Worm (Caenorhabditis elegans): Measurements from ENCODE around the gene srh-166.
A peak's percentile ranks its signal among the peaks of the same experiment; 100 is the strongest.

Gene srh-166

DNA sequence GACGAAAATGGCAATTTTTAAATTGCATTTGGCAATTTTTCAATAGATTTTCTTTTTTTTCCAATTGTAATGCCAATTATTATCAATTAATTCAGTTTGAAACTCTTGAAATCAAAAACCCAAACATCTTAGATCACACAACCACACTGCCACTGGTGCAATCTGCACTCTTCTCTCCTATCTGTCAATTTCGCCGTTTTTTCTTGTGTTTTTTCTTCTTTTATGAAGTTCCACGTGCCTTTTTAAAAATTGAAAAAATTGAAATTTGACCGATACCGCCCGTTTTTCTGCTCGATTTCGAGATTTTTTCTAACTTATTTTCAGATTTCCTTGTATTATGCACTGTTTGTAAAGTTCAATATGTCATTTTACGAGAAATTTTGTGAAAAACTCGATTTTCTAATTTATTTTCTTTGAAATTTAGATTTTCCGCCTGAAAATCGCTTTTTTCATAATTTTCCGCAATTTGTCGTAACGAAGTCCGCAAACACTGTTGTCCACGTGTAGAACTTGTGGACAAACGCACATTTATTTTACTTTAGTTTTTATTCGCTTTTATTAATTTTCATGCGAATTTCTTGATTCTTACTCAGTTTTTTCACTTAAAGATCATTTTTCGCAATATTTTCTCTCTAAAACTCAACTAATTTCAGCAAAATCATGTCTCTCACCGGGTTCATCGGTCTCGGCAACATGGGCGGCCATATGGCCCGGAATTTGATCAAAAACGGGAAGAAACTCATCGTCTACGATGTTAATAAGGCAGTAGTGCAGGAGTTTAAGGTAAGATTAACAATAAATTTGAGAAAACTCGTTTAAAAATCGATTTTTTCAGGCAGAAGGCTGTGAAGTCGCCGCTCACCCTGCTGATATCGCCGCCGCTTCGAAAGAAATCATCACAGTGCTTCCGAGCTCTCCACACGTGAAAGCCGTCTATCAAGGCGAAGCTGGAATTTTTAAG, 32.1 kb downstream of the srh-166 start, which contains the start of gene B0250.5:
Gene B0250.5 (plus strand): TSS at position 654 of the 961 bp plus-strand sequence.
- TF ChIP-seq nhr-23 (tag; optimal IDR thresholded peaks at IDR 0.05), result no peak
- no peak for TF ChIP-seq ZK546.5 (tag; optimal IDR thresholded peaks at IDR 0.05)
- TF ChIP-seq elt-2 (tag; optimal IDR thresholded peaks at IDR 0.05), result peak; percentile 27
- TF ChIP-seq lin-39 (tag; optimal IDR thresholded peaks at IDR 0.05), result no peak
- no peak for TF ChIP-seq fkh-2 (tag; optimal IDR thresholded peaks at IDR 0.05)
- no peak for TF ChIP-seq fos-1 (tag; optimal IDR thresholded peaks at IDR 0.05)
- TF ChIP-seq elt-3 (tag; optimal IDR thresholded peaks at IDR 0.05), result no peak
- TF ChIP-seq nhr-67 (tag; optimal IDR thresholded peaks at IDR 0.05), result no peak
- TF ChIP-seq egl-27 (tag; optimal IDR thresholded peaks at IDR 0.05), result no peak
- no peak for TF ChIP-seq ama-1 (optimal IDR thresholded peaks at IDR 0.05)
- no peak for TF ChIP-seq R02D3.7 (tag; optimal IDR thresholded peaks at IDR 0.05)
- TF ChIP-seq mml-1 (tag; optimal IDR thresholded peaks at IDR 0.05), result no peak
- no peak for TF ChIP-seq lsy-12 (tag; optimal IDR thresholded peaks at IDR 0.05)
- no peak for TF ChIP-seq tbx-2 (tag; optimal IDR thresholded peaks at IDR 0.05)
- no peak for TF ChIP-seq egl-5 (tag; optimal IDR thresholded peaks at IDR 0.05)
- peak; percentile 3 for TF ChIP-seq lin-15B (tag; optimal IDR thresholded peaks at IDR 0.05)
- TF ChIP-seq nfya-1 (tag; optimal IDR thresholded peaks at IDR 0.05; ENCODE audit: insufficient read depth), result peak; percentile 42
- no peak for TF ChIP-seq nhr-12 (tag; optimal IDR thresholded peaks at IDR 0.05)
- peak; percentile 21 for TF ChIP-seq pha-4 (tag; optimal IDR thresholded peaks at IDR 0.05)
- no peak for TF ChIP-seq unc-39 (tag; optimal IDR thresholded peaks at IDR 0.05)
- no peak for TF ChIP-seq ceh-16 (tag; optimal IDR thresholded peaks at IDR 0.05)
- no peak for TF ChIP-seq aly-2 (tag; optimal IDR thresholded peaks at IDR 0.05)
- no peak for TF ChIP-seq elt-1 (tag; optimal IDR thresholded peaks at IDR 0.05)
- TF ChIP-seq nhr-25 (tag; optimal IDR thresholded peaks at IDR 0.05), result no peak
- TF ChIP-seq nhr-77 (tag; optimal IDR thresholded peaks at IDR 0.05), result no peak
- no peak for TF ChIP-seq jun-1 (tag; optimal IDR thresholded peaks at IDR 0.05)
- TF ChIP-seq hmg-11 (tag; optimal IDR thresholded peaks at IDR 0.05), result no peak
- no peak for TF ChIP-seq pqm-1 (tag; optimal IDR thresholded peaks at IDR 0.05)

DNA sequence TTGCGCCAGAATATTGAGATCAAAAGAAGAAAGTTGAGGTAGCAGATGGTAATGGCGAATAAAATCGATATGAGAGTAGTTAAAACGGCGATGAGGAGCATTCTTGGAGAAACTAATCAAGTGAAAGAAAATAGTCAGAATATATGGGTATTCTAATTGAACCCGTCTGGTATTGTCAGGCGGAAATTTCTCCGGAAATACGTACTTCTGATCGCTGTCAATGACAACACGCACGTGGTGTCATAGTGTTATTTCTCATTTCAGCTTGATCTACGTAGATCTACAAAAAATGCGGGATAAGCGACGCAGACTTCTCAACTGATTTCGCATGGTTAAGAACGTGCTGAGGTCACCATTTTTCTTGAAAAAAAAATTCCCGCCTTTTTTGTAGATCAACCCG, 33.3 kb downstream of the srh-166 start, which contains the start of gene srbc-79:
Gene srbc-79 (minus strand): TSS at position 101 of the 400 bp plus-strand sequence.
- TF ChIP-seq nhr-67 (tag; optimal IDR thresholded peaks at IDR 0.05) (no peak), ceh-82 (tag; optimal IDR thresholded peaks at IDR 0.05) (no peak), fos-1 (tag; optimal IDR thresholded peaks at IDR 0.05) (no peak), ZK546.5 (tag; optimal IDR thresholded peaks at IDR 0.05) (no peak), lsy-12 (tag; optimal IDR thresholded peaks at IDR 0.05) (no peak), elt-2 (tag; optimal IDR thresholded peaks at IDR 0.05) (no peak), nhr-77 (tag; optimal IDR thresholded peaks at IDR 0.05) (no peak), R02D3.7 (tag; optimal IDR thresholded peaks at IDR 0.05) (no peak), hmg-11 (tag; optimal IDR thresholded peaks at IDR 0.05) (no peak), nhr-237 (tag; optimal IDR thresholded peaks at IDR 0.05) (no peak), egl-27 (tag; optimal IDR thresholded peaks at IDR 0.05) (no peak), nhr-28 (tag; optimal IDR thresholded peaks at IDR 0.05) (no peak), lin-15B (tag; optimal IDR thresholded peaks at IDR 0.05) (no peak), skn-1 (tag; optimal IDR thresholded peaks at IDR 0.05) (no peak), aly-2 (tag; optimal IDR thresholded peaks at IDR 0.05) (no peak), zag-1 (tag; optimal IDR thresholded peaks at IDR 0.05) (no peak)

DNA sequence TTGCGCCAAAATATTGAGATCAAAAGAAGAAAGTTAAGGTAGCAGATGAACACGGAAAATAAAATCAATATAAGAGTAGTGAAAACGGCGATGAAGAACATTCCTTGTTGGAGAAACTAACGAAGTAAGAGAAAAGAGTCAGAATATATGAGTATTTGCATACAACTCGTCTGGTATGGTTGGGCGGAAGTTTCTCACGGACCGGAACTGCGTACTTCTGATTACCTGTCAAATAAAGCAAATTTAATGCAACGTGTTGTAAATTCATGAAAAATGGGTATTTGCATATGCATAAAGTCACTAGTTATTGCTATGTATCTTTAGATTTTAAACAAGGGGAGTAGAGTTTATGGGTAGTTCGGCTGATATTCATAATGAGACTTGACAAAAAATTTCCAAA, 36.6 kb downstream of the srh-166 start, which contains the start of gene srbc-78:
Gene srbc-78 (minus strand): TSS at position 101 of the 400 bp plus-strand sequence.
- TF ChIP-seq mdl-1 (tag; optimal IDR thresholded peaks at IDR 0.05) (no peak), elt-2 (tag; optimal IDR thresholded peaks at IDR 0.05) (no peak), eor-1 (tag; optimal IDR thresholded peaks at IDR 0.05) (no peak), ztf-11 (tag; optimal IDR thresholded peaks at IDR 0.05) (no peak), tbx-2 (tag; optimal IDR thresholded peaks at IDR 0.05) (no peak), pha-4 (tag; optimal IDR thresholded peaks at IDR 0.05) (no peak), ama-1 (optimal IDR thresholded peaks at IDR 0.05) (no peak), lsy-12 (tag; optimal IDR thresholded peaks at IDR 0.05) (no peak), ceh-82 (tag; optimal IDR thresholded peaks at IDR 0.05) (no peak), ZK546.5 (tag; optimal IDR thresholded peaks at IDR 0.05) (no peak), elt-1 (tag; optimal IDR thresholded peaks at IDR 0.05) (no peak), zag-1 (tag; optimal IDR thresholded peaks at IDR 0.05) (no peak), fos-1 (tag; optimal IDR thresholded peaks at IDR 0.05) (no peak)

Measured in whole organism, L3 larva.